Worm (Caenorhabditis elegans) whole organism, L4 larva: ENCODE measurements around the gene T22F3.8.

ENCODE experiments used
- F10B5.3 ChIP-seq: sonication (generic microtip); optimal IDR thresholded peaks from 2 replicates; lab custom pipeline; 2016; ENCODE audit warnings: mild to moderate bottlenecking, missing genetic modification characterization, missing compliant biosample characterization
- F26F4.8 ChIP-seq: fragments of 200-800 bp; sonication (Bioruptor generic); conservative IDR thresholded peaks from 2 replicates; pipeline ENCODE4 v1.3.6; 2022; ENCODE audit warnings: missing genetic modification characterization, missing compliant biosample characterization
- R02D3.7 ChIP-seq: fragments of 150-350 bp; sonication (generic microtip); optimal IDR thresholded peaks from 3 replicates; lab custom pipeline; 2014; ENCODE audit warnings: missing biosample characterization, missing genetic modification characterization
- T20F7.1 ChIP-seq: fragments of 200-800 bp; sonication (Bioruptor generic); optimal IDR thresholded peaks from 2 replicates; lab custom pipeline; 2018; ENCODE audit warnings: mild to moderate bottlenecking, missing genetic modification characterization, missing compliant biosample characterization
- Y48G9A.11 ChIP-seq: fragments of 200-800 bp; sonication (Bioruptor generic); IDR thresholded peaks from 2 replicates; pipeline ENCODE4 v1.3.6; 2022; ENCODE audit warnings: missing genetic modification reagents, missing genetic modification characterization, missing compliant biosample characterization
- aha-1 ChIP-seq: fragments of 150-350 bp; peaks from one replicate; lab custom pipeline; 2014; ENCODE audit warnings: missing biosample characterization, missing genetic modification characterization
- arid-1 ChIP-seq: fragments of 200-800 bp; sonication (Bioruptor generic); conservative IDR thresholded peaks from 2 replicates; pipeline ENCODE4 v1.3.6; 2022; ENCODE audit warnings: missing genetic modification reagents, missing genetic modification characterization, missing compliant biosample characterization
- ceh-20 ChIP-seq: fragments of 200-800 bp; sonication (Bioruptor generic); IDR thresholded peaks from 2 replicates; pipeline ENCODE4 v1.3.6; 2022; ENCODE audit warnings: missing genetic modification reagents, missing genetic modification characterization, missing compliant biosample characterization
- ceh-44 ChIP-seq: fragments of 200-800 bp; sonication (Bioruptor generic); IDR thresholded peaks from 2 replicates; pipeline ENCODE4 v1.3.6; 2022; ENCODE audit warnings: missing genetic modification reagents, missing genetic modification characterization, missing compliant biosample characterization
- ceh-62 ChIP-seq: sonication (generic microtip); optimal IDR thresholded peaks from 2 replicates; lab custom pipeline; 2017; ENCODE audit warnings: missing biosample characterization, missing genetic modification characterization
- ceh-82 ChIP-seq: sonication (generic microtip); optimal IDR thresholded peaks from 2 replicates; lab custom pipeline; 2017; ENCODE audit warnings: missing biosample characterization, missing genetic modification characterization
- cey-2 ChIP-seq: sonication (generic microtip); optimal IDR thresholded peaks from 3 replicates; lab custom pipeline; 2017; ENCODE audit warnings: missing genetic modification characterization, mild to moderate bottlenecking, missing compliant biosample characterization, antibody characterized with exemption, borderline replicate concordance; ENCODE audit not compliant: insufficient read depth
- daf-12 ChIP-seq: fragments of 150-350 bp; optimal IDR thresholded peaks from 2 replicates; lab custom pipeline; 2014; ENCODE audit warnings: missing biosample characterization, missing genetic modification reagents, missing genetic modification characterization
- daf-19 ChIP-seq: fragments of 200-800 bp; sonication (Bioruptor generic); conservative IDR thresholded peaks from 2 replicates; pipeline ENCODE4 v1.3.6; 2022; ENCODE audit warnings: missing genetic modification characterization, missing compliant biosample characterization
- dmd-6 ChIP-seq: fragments of 200-800 bp; sonication (Bioruptor generic); IDR thresholded peaks from 2 replicates; pipeline ENCODE4 v1.3.6; 2022; ENCODE audit warnings: missing genetic modification reagents, missing genetic modification characterization, missing compliant biosample characterization
- dmd-8 ChIP-seq: fragments of 200-800 bp; sonication (Bioruptor generic); IDR thresholded peaks from 2 replicates; pipeline ENCODE4 v1.3.6; 2022; ENCODE audit warnings: missing genetic modification characterization, missing compliant biosample characterization
- dpl-1 ChIP-seq: fragments of 150-350 bp; optimal IDR thresholded peaks from 2 replicates; lab custom pipeline; 2014; ENCODE audit warnings: missing biosample characterization, missing genetic modification reagents, missing genetic modification characterization
- duxl-1 ChIP-seq: sonication (generic microtip); optimal IDR thresholded peaks from 2 replicates; lab custom pipeline; 2016; ENCODE audit warnings: mild to moderate bottlenecking, missing genetic modification characterization, moderate library complexity, missing compliant biosample characterization; ENCODE audit not compliant: poor library complexity
- fkh-10 ChIP-seq: fragments of 150-350 bp; optimal IDR thresholded peaks from 2 replicates; lab custom pipeline; 2014; ENCODE audit warnings: missing biosample characterization, missing genetic modification reagents, missing genetic modification characterization
- gei-8 ChIP-seq: fragments of 200-800 bp; sonication (Bioruptor generic); optimal IDR thresholded peaks from 2 replicates; lab custom pipeline; 2018; ENCODE audit warnings: mild to moderate bottlenecking, missing genetic modification characterization, missing compliant biosample characterization
- hlh-30 ChIP-seq: sonication (generic microtip); optimal IDR thresholded peaks from 2 replicates; lab custom pipeline; 2017; ENCODE audit warnings: antibody characterized with exemption, mild to moderate bottlenecking, missing genetic modification characterization, missing compliant biosample characterization; ENCODE audit not compliant: insufficient read depth
- hmg-1.1 ChIP-seq: fragments of 200-800 bp; sonication (Bioruptor generic); IDR thresholded peaks from 2 replicates; pipeline ENCODE4 v1.3.6; 2022; ENCODE audit warnings: missing genetic modification reagents, missing genetic modification characterization, missing compliant biosample characterization
- jun-1 ChIP-seq: fragments of 150-350 bp; optimal IDR thresholded peaks from 2 replicates; lab custom pipeline; 2014; ENCODE audit warnings: missing biosample characterization, missing genetic modification reagents, missing genetic modification characterization
- lim-7 ChIP-seq: fragments of 200-800 bp; sonication (Bioruptor generic); IDR thresholded peaks from 2 replicates; pipeline ENCODE4 v1.3.6; 2022; ENCODE audit warnings: missing genetic modification characterization, missing compliant biosample characterization
- lin-39 ChIP-seq: fragments of 150-350 bp; optimal IDR thresholded peaks from 2 replicates; lab custom pipeline; 2014; ENCODE audit warnings: missing biosample characterization, missing genetic modification reagents, missing genetic modification characterization
- lir-3 ChIP-seq: sonication (generic microtip); optimal IDR thresholded peaks from 2 replicates; lab custom pipeline; 2016; ENCODE audit warnings: mild to moderate bottlenecking, missing genetic modification characterization, missing compliant biosample characterization
- lsy-2 ChIP-seq, 2 experiments: fragments of 150-350 bp in 1 of 2; sonication (generic microtip) in 1 of 2; optimal IDR thresholded peaks; 2 replicates each; lab custom pipeline; 2014 to 2017; ENCODE audit warnings: missing biosample characterization in 2 of 2, missing genetic modification characterization in 2 of 2
- mdl-1 ChIP-seq, 2 experiments: fragments of 150-350 bp in 1 of 2; sonication (generic microtip) in 1 of 2; optimal IDR thresholded peaks; 2 replicates each; lab custom pipeline; 2014 to 2017; ENCODE audit warnings: missing biosample characterization in 2 of 2, missing genetic modification characterization in 2 of 2
- mdt-29 ChIP-seq: fragments of 200-800 bp; sonication (Bioruptor generic); IDR thresholded peaks from 2 replicates; pipeline ENCODE4 v1.3.6; 2022; ENCODE audit warnings: missing genetic modification reagents, missing genetic modification characterization, missing compliant biosample characterization
- mxl-2 ChIP-seq: fragments of 200-800 bp; sonication (Bioruptor generic); conservative IDR thresholded peaks from 2 replicates; pipeline ENCODE4 v1.3.6; 2022; ENCODE audit warnings: missing genetic modification reagents, missing genetic modification characterization, missing compliant biosample characterization
- nhr-10 ChIP-seq: fragments of 150-350 bp; optimal IDR thresholded peaks from 2 replicates; lab custom pipeline; 2014; ENCODE audit warnings: missing biosample characterization, missing genetic modification characterization
- nhr-102 ChIP-seq: sonication (generic microtip); optimal IDR thresholded peaks from 2 replicates; lab custom pipeline; 2016; ENCODE audit warnings: mild to moderate bottlenecking, missing genetic modification characterization, moderate library complexity, missing compliant biosample characterization
- nhr-41 ChIP-seq: fragments of 200-800 bp; sonication (Bioruptor generic); IDR thresholded peaks from 2 replicates; pipeline ENCODE4 v1.3.6; 2022; ENCODE audit warnings: missing genetic modification reagents, missing genetic modification characterization, missing compliant biosample characterization
- nhr-48 ChIP-seq: sonication (generic microtip); optimal IDR thresholded peaks from 2 replicates; lab custom pipeline; 2016; ENCODE audit warnings: mild to moderate bottlenecking, missing genetic modification characterization, missing compliant biosample characterization
- nhr-6 ChIP-seq: fragments of 150-350 bp; optimal IDR thresholded peaks from 2 replicates; lab custom pipeline; 2014; ENCODE audit warnings: missing biosample characterization, missing genetic modification characterization
- nhr-76 ChIP-seq: fragments of 150-350 bp; optimal IDR thresholded peaks from 2 replicates; lab custom pipeline; 2014; ENCODE audit warnings: missing biosample characterization, missing genetic modification characterization
- pha-4 ChIP-seq, 2 experiments: fragments of 150-350 bp in 1 of 2; fragments of 200-800 bp in 1 of 2; sonication (Bioruptor generic) in 1 of 2; IDR thresholded peaks in 1 of 2; optimal IDR thresholded peaks in 1 of 2; 2 replicates each; pipeline versions ENCODE4 v1.3.6 to Lab custom; 2014 to 2022; ENCODE audit warnings: missing genetic modification characterization in 2 of 2, missing genetic modification reagents in 2 of 2, missing biosample characterization in 1 of 2, missing compliant biosample characterization in 1 of 2
- php-3 ChIP-seq: fragments of 200-800 bp; sonication (Bioruptor generic); IDR thresholded peaks from 2 replicates; pipeline ENCODE4 v1.3.6; 2022; ENCODE audit warnings: missing genetic modification reagents, missing genetic modification characterization, missing compliant biosample characterization
- sdz-12 ChIP-seq: fragments of 200-800 bp; sonication (Bioruptor generic); optimal IDR thresholded peaks from 2 replicates; lab custom pipeline; 2018; ENCODE audit warnings: mild to moderate bottlenecking, missing genetic modification characterization, missing compliant biosample characterization
- set-16 ChIP-seq: fragments of 200-800 bp; sonication (Bioruptor generic); IDR thresholded peaks from 2 replicates; pipeline ENCODE4 v1.3.6; 2022; ENCODE audit warnings: missing genetic modification reagents, missing genetic modification characterization, missing compliant biosample characterization
- skn-1 ChIP-seq: fragments of 150-350 bp; optimal IDR thresholded peaks from 2 replicates; lab custom pipeline; 2014; ENCODE audit warnings: missing biosample characterization, missing genetic modification characterization
- tag-97 ChIP-seq: fragments of 200-800 bp; sonication (Bioruptor generic); IDR thresholded peaks from 2 replicates; pipeline ENCODE4 v1.3.6; 2022; ENCODE audit warnings: missing genetic modification characterization, missing compliant biosample characterization
- tra-1 ChIP-seq: fragments of 200-800 bp; sonication (Bioruptor generic); IDR thresholded peaks from 2 replicates; pipeline ENCODE4 v1.3.6; 2022; ENCODE audit warnings: missing genetic modification reagents, missing genetic modification characterization, missing compliant biosample characterization
- unc-130 ChIP-seq: sonication (generic microtip); optimal IDR thresholded peaks from 2 replicates; lab custom pipeline; 2016; ENCODE audit warnings: missing genetic modification reagents, missing genetic modification characterization, missing compliant biosample characterization
- unc-39 ChIP-seq: sonication (generic microtip); optimal IDR thresholded peaks from 2 replicates; lab custom pipeline; 2017; ENCODE audit warnings: missing biosample characterization, missing genetic modification characterization
- zag-1 ChIP-seq: fragments of 150-350 bp; optimal IDR thresholded peaks from 2 replicates; lab custom pipeline; 2014; ENCODE audit warnings: missing biosample characterization, missing genetic modification characterization
- zfp-3 ChIP-seq: fragments of 200-800 bp; sonication (Bioruptor generic); conservative IDR thresholded peaks from 2 replicates; pipeline ENCODE4 v1.3.6; 2022; ENCODE audit warnings: missing genetic modification reagents, missing genetic modification characterization, missing compliant biosample characterization
- zip-2 ChIP-seq: fragments of 150-350 bp; optimal IDR thresholded peaks from 2 replicates; lab custom pipeline; 2014; ENCODE audit warnings: missing biosample characterization, missing genetic modification characterization
- ztf-11 ChIP-seq: fragments of 150-350 bp; optimal IDR thresholded peaks from 2 replicates; lab custom pipeline; 2014; ENCODE audit warnings: missing biosample characterization, missing genetic modification characterization
- ztf-7 ChIP-seq: fragments of 150-350 bp; optimal IDR thresholded peaks from 2 replicates; lab custom pipeline; 2014; ENCODE audit warnings: missing biosample characterization, missing genetic modification characterization

Gene T22F3.8

ce11 chrV:3632249-3633030 lies 27.2 kb upstream of the T22F3.8 start (continued):
- TF ChIP-seq gei-8 (GFP tag; lab: Kevin White, UChicago) (no peak), nhr-41 (GFP tag; lab: Robert Waterston, UW) (no peak), skn-1 (tag; lab: Kevin White, UChicago) (no peak), mdl-1 (tag; optimal IDR thresholded peaks at IDR 0.05; lab: Kevin White, UChicago) (peak in 1 of 2 experiments; percentile 27), daf-12 (tag; lab: Kevin White, UChicago) (no peak), F26F4.8 (GFP tag; lab: Robert Waterston, UW) (no peak), hlh-30 (peak; percentile 68), aha-1 (tag; lab: Kevin White, UChicago) (no peak), Y48G9A.11 (GFP tag; lab: Robert Waterston, UW) (no peak), tra-1 (GFP tag; lab: Robert Waterston, UW) (no peak), nhr-76 (no peak), lim-7 (no peak), ceh-44 (GFP tag; lab: Robert Waterston, UW) (no peak), unc-130 (no peak), R02D3.7 (no peak), unc-39 (tag; lab: Kevin White, UChicago) (no peak), ceh-20 (GFP tag; lab: Robert Waterston, UW) (no peak), nhr-48 (peak; percentile 67), hmg-1.1 (GFP tag; lab: Robert Waterston, UW) (no peak), T20F7.1 (GFP tag; lab: Kevin White, UChicago) (no peak), mdt-29 (GFP tag; lab: Robert Waterston, UW) (no peak), sdz-12 (GFP tag; lab: Kevin White, UChicago) (no peak), nhr-6 (no peak), dmd-8 (GFP tag; lab: Robert Waterston, UW) (no peak), nhr-102 (peak; percentile 74), nhr-10 (tag; lab: Kevin White, UChicago) (no peak), lsy-2 (tag; optimal IDR thresholded peaks at IDR 0.05; lab: Kevin White, UChicago) (no peak), jun-1 (tag; lab: Kevin White, UChicago) (no peak), daf-19 (GFP tag; lab: Robert Waterston, UW) (no peak), pha-4 (GFP tag; IDR thresholded peaks at IDR 0.05; lab: Robert Waterston, UW) (no peak), pha-4 (tag; optimal IDR thresholded peaks at IDR 0.05; lab: Kevin White, UChicago) (no peak), arid-1 (no peak), ceh-82 (tag; lab: Kevin White, UChicago) (no peak), set-16 (no peak), fkh-10 (GFP tag; lab: Kevin White, UChicago) (no peak), mxl-2 (GFP tag; lab: Robert Waterston, UW) (no peak), php-3 (GFP tag; lab: Robert Waterston, UW) (peak; percentile 72; the same call in 1 of the 2 replicates), ztf-11 (tag; lab: Kevin White, UChicago) (no peak), ztf-7 (no peak), lin-39 (no peak), cey-2 (tag; lab: Kevin White, UChicago) (no peak), dmd-6 (GFP tag; lab: Robert Waterston, UW) (peak; percentile 88), zfp-3 (no peak), dpl-1 (no peak), lir-3 (tag; lab: Kevin White, UChicago) (no peak), zip-2 (tag; lab: Kevin White, UChicago) (no peak), zag-1 (tag; lab: Kevin White, UChicago) (no peak), ceh-62 (tag; lab: Kevin White, UChicago) (no peak), duxl-1 (tag; lab: Kevin White, UChicago) (no peak), F10B5.3 (tag; lab: Kevin White, UChicago) (no peak), tag-97 (GFP tag; lab: Robert Waterston, UW) (no peak)
